Fruit fly (Drosophila melanogaster): ENCODE measurements around the gene CG12375.

CG12375 gene

DNA sequence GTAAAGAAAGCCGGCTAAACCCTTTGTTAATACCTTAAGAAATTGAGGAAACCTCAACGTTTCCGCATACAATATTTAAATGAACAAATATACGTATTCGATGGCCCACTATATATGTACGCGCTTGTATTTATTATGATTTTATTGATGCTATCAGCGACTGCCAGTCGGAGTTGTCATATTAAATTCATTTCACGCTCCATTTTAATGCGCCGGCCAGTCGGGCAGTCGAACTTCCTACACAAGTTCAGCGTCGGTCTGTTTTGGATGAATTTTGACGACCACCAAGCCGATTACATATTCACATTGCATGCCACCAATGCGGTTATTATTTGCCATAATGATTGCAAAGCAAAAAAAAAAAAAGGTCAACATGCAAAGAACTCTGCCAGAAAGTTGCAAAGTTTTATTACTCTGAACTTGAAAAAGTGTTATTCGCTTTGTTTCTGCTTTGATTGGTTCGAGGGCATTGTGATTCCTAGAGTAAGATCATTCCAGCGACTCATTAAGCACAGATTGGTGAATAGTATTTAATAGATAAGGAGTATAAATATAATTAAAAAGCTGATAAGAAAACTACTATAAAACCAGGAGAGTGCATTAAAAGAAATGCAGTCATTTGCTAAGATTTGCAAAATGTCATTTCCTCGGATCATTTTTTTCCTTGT, 20.4 kb upstream of the CG12375 start, which contains the start of gene CG31606:
CG31606 (plus strand) TSS at position 618 of the 668 bp plus-strand sequence.
- TF ChIP-seq eg (GFP tag; IDR thresholded peaks at IDR 0.05), result no peak
- TF ChIP-seq CG6854 (GFP tag; optimal IDR thresholded peaks at IDR 0.05), result no peak
- no peak for TF ChIP-seq fkh (GFP tag; optimal IDR thresholded peaks at IDR 0.05)
- no peak for TF ChIP-seq lz (GFP tag; optimal IDR thresholded peaks at IDR 0.05)
- no peak for TF ChIP-seq Hr38 (GFP tag; optimal IDR thresholded peaks at IDR 0.05)
- no peak for TF ChIP-seq CG11902 (GFP tag; optimal IDR thresholded peaks at IDR 0.05)
- TF ChIP-seq Eip78C (GFP tag), result peak; percentile 47
- peak; percentile 32 for TF ChIP-seq Hr4 (GFP tag; optimal IDR thresholded peaks at IDR 0.05)
- TF ChIP-seq CG6276 (GFP tag; optimal IDR thresholded peaks at IDR 0.05), result peak; percentile 46
- no peak for TF ChIP-seq dsx (GFP tag; optimal IDR thresholded peaks at IDR 0.05; ENCODE audit: poor library complexity, severe bottlenecking)
- no peak for TF ChIP-seq Lpt (GFP tag; optimal IDR thresholded peaks at IDR 0.05)
- peak; percentile 56 for TF ChIP-seq CG32006 (GFP tag; optimal IDR thresholded peaks at IDR 0.05)
- no peak for TF ChIP-seq svp (GFP tag)
- peak; percentile 6 for TF ChIP-seq Sox14 (GFP tag; optimal IDR thresholded peaks at IDR 0.05)
- no peak for TF ChIP-seq CG34406 (GFP tag; optimal IDR thresholded peaks at IDR 0.05)

DNA sequence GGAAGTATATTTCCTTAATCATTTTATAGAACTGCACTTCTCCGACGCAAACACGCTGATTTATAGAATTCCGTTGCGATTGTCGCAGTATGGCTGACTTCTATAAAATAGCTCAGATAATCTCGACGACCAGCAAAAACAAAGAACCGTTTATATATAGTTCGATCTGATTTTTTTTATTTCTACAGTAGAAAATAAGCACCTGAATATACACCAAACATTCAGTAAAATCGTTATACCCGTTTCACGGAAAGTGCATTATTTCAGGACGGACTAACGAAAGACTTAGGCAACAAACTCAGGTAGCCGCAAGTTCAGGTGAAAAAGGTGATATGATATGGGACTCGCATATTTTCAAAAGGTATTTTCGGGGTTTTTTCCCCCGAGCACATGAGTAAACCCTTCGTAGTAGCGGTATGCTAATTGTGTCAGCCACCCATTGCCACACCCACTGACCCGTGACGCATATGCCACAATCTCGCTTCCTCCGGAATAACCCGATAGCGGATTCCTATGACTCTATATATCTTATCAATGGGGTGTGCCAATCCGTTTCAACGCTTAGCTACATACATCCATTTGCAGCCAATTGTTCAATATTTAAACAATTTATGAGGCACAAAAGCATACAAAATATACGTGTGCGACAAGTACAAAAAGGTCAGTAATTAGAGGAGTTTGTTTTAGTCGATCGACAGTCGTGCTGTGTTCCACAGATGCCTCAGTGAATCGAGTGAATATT, 18.5 kb upstream of the CG12375 start, which contains the start of the genes CG42763 and CG43394:
CG42763 (minus strand) TSS at position 41 of the 742 bp plus-strand sequence.
CG43394 (plus strand) TSS at position 692 of the 742 bp plus-strand sequence.
- no peak for TF ChIP-seq CG6792 (GFP tag; optimal IDR thresholded peaks at IDR 0.05)
- TF ChIP-seq CG15336 (GFP tag; IDR thresholded peaks at IDR 0.05), result 0 out of 2 replicates have a peak, but pooled peaks have one; percentile 7
- 0 out of 3 replicates have a peak, but pooled peaks have one; percentile 12 for TF ChIP-seq CG8119 (GFP tag; IDR thresholded peaks at IDR 0.05)
- TF ChIP-seq Eip75B (GFP tag; optimal IDR thresholded peaks at IDR 0.05), result no peak

DNA sequence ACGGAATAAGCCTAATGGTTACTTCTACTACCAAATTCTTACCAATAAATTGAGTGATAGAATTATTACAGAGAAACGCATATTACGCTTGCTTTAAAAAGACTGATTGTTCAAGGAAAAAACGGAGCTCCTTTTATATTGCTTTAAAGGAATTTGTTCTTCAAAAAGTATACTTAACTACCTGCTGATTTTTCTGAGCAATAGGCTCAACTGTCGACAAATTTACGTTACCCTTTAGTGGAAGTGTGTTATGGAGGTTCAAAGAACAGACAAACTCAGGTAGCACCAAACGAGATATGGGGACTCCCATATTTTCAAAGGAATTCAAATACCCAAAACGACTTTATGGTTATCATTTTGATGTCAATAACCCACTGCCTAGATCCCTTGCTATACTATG, 17.3 kb upstream of the CG12375 start, which contains the start of gene CG42762:
CG42762 (minus strand) TSS at position 101 of the 400 bp plus-strand sequence.
- TF ChIP-seq CG31627 (GFP tag; optimal IDR thresholded peaks at IDR 0.05), result no peak
- TF ChIP-seq CG9139 (GFP tag; optimal IDR thresholded peaks at IDR 0.05), result no peak
- TF ChIP-seq CG10631 (GFP tag; optimal IDR thresholded peaks at IDR 0.05), result no peak
- no peak for TF ChIP-seq CG11902 (GFP tag; optimal IDR thresholded peaks at IDR 0.05)
- no peak for TF ChIP-seq CG10669 (GFP tag; optimal IDR thresholded peaks at IDR 0.05)
- no peak for TF ChIP-seq Ets96B (tag; optimal IDR thresholded peaks at IDR 0.05)
- no peak for TF ChIP-seq CG3919 (GFP tag; optimal IDR thresholded peaks at IDR 0.05)
- no peak for TF ChIP-seq fd59A (GFP tag; optimal IDR thresholded peaks at IDR 0.05)
- TF ChIP-seq pdm3 (GFP tag; optimal IDR thresholded peaks at IDR 0.05), result no peak
- TF ChIP-seq CG4318 (GFP tag; optimal IDR thresholded peaks at IDR 0.05), result no peak
- no peak for TF ChIP-seq CG32006 (GFP tag; optimal IDR thresholded peaks at IDR 0.05)
- TF ChIP-seq Hr4 (GFP tag; optimal IDR thresholded peaks at IDR 0.05), result no peak
- TF ChIP-seq CG6854 (GFP tag; optimal IDR thresholded peaks at IDR 0.05), result no peak
- TF ChIP-seq CG6792 (GFP tag; optimal IDR thresholded peaks at IDR 0.05), result no peak
- no peak for TF ChIP-seq CG6163 (GFP tag; IDR thresholded peaks at IDR 0.05)
- TF ChIP-seq OdsH (GFP tag; optimal IDR thresholded peaks at IDR 0.05), result no peak
- TF ChIP-seq cyc (GFP tag; optimal IDR thresholded peaks at IDR 0.05), result no peak

DNA sequence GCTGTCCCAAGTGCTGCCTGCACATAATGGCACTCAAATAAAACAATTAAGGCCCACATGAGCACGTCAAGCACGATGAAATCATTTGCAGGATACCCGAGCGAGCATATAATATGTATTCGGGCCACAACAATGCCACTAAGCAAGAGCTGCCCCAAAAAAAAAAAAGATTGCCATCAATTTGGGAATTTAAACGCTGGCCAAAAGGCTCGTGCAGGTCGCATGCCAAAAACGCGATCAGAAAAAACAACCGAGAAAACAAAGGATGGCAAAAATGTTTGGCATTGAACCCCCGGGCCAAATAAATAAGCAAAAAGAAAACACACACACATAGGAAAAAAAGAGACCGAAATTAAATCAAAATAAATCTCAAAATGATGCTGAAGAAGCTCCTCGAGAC, 16.1 kb upstream of the CG12375 start:
- no peak for TF ChIP-seq topi (GFP tag; optimal IDR thresholded peaks at IDR 0.05)
- TF ChIP-seq Hr4 (GFP tag; optimal IDR thresholded peaks at IDR 0.05), result no peak
- TF ChIP-seq CG6808 (GFP tag; optimal IDR thresholded peaks at IDR 0.05), result no peak
- TF ChIP-seq vri (GFP tag; optimal IDR thresholded peaks at IDR 0.05), result peak; percentile 12
- TF ChIP-seq CG31627 (GFP tag; optimal IDR thresholded peaks at IDR 0.05), result no peak
- TF ChIP-seq CG4318 (GFP tag; optimal IDR thresholded peaks at IDR 0.05), result no peak
- TF ChIP-seq CG6854 (GFP tag; optimal IDR thresholded peaks at IDR 0.05), result peak; percentile 77

All from whole organism, prepupa.